Fruit fly (Drosophila melanogaster) whole organism, embryonic: ENCODE data around the gene Polr1F.
A peak's percentile ranks its signal among the peaks of the same experiment; 100 is the strongest.

Experiments
- H15 ChIP-seq: fragments of 200-800 bp; sonication (Bioruptor generic); IDR thresholded peaks from 3 replicates; pipeline ENCODE4 v1.3.6; 2022; ENCODE audit warnings: missing biosample characterization, missing genetic modification characterization
- NC2α ChIP-seq: fragments of 200-800 bp; sonication (Bioruptor generic); optimal IDR thresholded peaks from 2 replicates; lab custom pipeline; 2016; ENCODE audit warnings: missing biosample characterization, missing genetic modification characterization
- gem ChIP-seq: fragments of 200-800 bp; sonication (Bioruptor generic); optimal IDR thresholded peaks from 2 replicates; lab custom pipeline; 2019; ENCODE audit warnings: missing biosample characterization, mild to moderate bottlenecking, missing genetic modification characterization, moderate library complexity
- odd ChIP-seq: fragments of 200-800 bp; sonication (Bioruptor generic); optimal IDR thresholded peaks from 2 replicates; lab custom pipeline; 2017; ENCODE audit warnings: missing biosample characterization, mild to moderate bottlenecking, missing genetic modification characterization
- pita ChIP-seq: fragments of 200-800 bp; sonication (Bioruptor generic); optimal IDR thresholded peaks from 2 replicates; lab custom pipeline; 2017; ENCODE audit warnings: missing biosample characterization, mild to moderate bottlenecking, missing genetic modification characterization

- TF ChIP-seq H15 (0 out of 3 replicates have a peak, but pooled peaks have one; percentile 44), NC2α (GFP tag; lab: Kevin White, UChicago) (no peak), gem (tag; lab: Kevin White, UChicago) (peak; percentile 85), odd (no peak), pita (GFP tag; lab: Kevin White, UChicago) (no peak)
These were observed 11.0 kb upstream of the Polr1F start, which contains the start of gene nop5 for dm6 chr2L:6918517-6919202.
